Fruit fly (Drosophila melanogaster): ENCODE measurements around the gene Dus4.
A peak's percentile ranks its signal among the peaks of the same experiment; 100 is the strongest.

Dus4 gene

DNA sequence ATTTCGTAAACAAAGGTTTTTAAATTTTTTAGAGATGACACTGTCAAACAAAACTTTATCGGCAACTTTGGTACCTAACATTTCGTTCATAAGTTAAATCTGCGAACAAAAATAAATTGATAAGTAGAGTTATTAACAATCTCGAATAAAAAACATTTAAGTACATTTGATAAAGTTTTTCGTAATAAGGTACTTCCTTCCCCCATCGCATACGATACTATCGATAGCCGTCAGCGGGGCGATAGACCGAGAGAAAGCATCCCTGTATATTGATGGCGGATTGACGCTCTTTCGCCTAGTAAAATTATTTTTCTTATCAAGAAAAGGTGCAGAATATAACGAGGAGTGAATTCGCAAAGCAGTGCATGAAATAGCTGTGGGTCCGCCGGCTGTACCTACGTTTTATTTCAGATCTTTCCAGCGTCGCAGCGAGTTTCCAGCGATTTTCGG lies 18.0 kb upstream of the Dus4 start, which contains the start of the genes Ttc19 and Acn (continued):
- peak in 1 of 2 experiments; percentile 58 for TF ChIP-seq crp (GFP tag; optimal IDR thresholded peaks at IDR 0.05)
- TF ChIP-seq CG10462 (GFP tag; optimal IDR thresholded peaks at IDR 0.05): peak; percentile 80
- peak; percentile 82 for TF ChIP-seq CG18262 (tag; optimal IDR thresholded peaks at IDR 0.05)
- TF ChIP-seq CG13775 (GFP tag; optimal IDR thresholded peaks at IDR 0.05): peak; percentile 91
- TF ChIP-seq Aef1 (GFP tag; IDR thresholded peaks at IDR 0.05): peak; percentile 85
- TF ChIP-seq CG11560 (tag; IDR thresholded peaks at IDR 0.05): peak; percentile 52; the same call in 2 of the 3 replicates
- peak; percentile 82 for TF ChIP-seq CG8765 (GFP tag; IDR thresholded peaks at IDR 0.05)
- TF ChIP-seq CG14441 (GFP tag; IDR thresholded peaks at IDR 0.05): peak; percentile 82
- peak; percentile 76 for TF ChIP-seq da (GFP tag; optimal IDR thresholded peaks at IDR 0.05)
- TF ChIP-seq row (GFP tag; IDR thresholded peaks at IDR 0.05): peak; percentile 96
- peak; percentile 68 for TF ChIP-seq cato (GFP tag; optimal IDR thresholded peaks at IDR 0.05; ENCODE audit: borderline replicate concordance)
- TF ChIP-seq CG12744 (GFP tag; optimal IDR thresholded peaks at IDR 0.05): peak; percentile 77
- peak; percentile 59 for TF ChIP-seq CG17912 (GFP tag; optimal IDR thresholded peaks at IDR 0.05)
- peak; percentile 77 for TF ChIP-seq stc (GFP tag; IDR thresholded peaks at IDR 0.05)
- peak; percentile 77 for TF ChIP-seq nerfin-1 (tag; optimal IDR thresholded peaks at IDR 0.05)
- peak; percentile 83 for TF ChIP-seq CG18476 (GFP tag; optimal IDR thresholded peaks at IDR 0.05)
- peak; percentile 90 for TF ChIP-seq CG14710 (tag; optimal IDR thresholded peaks at IDR 0.05)
- peak; percentile 82 for TF ChIP-seq CG31224 (GFP tag; IDR thresholded peaks at IDR 0.05)
- peak; percentile 51 for TF ChIP-seq CG12299 (tag; optimal IDR thresholded peaks at IDR 0.05)
- TF ChIP-seq CTCF (GFP tag; optimal IDR thresholded peaks at IDR 0.05): peak; percentile 26
- TF ChIP-seq Bdp1 (GFP tag; optimal IDR thresholded peaks at IDR 0.05): peak; percentile 78
- peak; percentile 93 for TF ChIP-seq inv (GFP tag; IDR thresholded peaks at IDR 0.05; ENCODE audit: partially characterized antibody)
- TF ChIP-seq lilli (GFP tag; optimal IDR thresholded peaks at IDR 0.05): peak; percentile 93
- peak; percentile 83 for TF ChIP-seq her (GFP tag; optimal IDR thresholded peaks at IDR 0.05)
- peak; percentile 92 for TF ChIP-seq CG30403 (GFP tag; optimal IDR thresholded peaks at IDR 0.05)
- peak in 1 of 2 experiments; percentile 66 for TF ChIP-seq insv (GFP tag; optimal IDR thresholded peaks at IDR 0.05)
- no peak for TF ChIP-seq Dip2 (GFP tag; IDR thresholded peaks at IDR 0.05)
- TF ChIP-seq Sox102F (GFP tag; optimal IDR thresholded peaks at IDR 0.05): peak; percentile 86
- peak; percentile 54 for TF ChIP-seq CG3065 (GFP tag; optimal IDR thresholded peaks at IDR 0.05)
- peak; percentile 50 for TF ChIP-seq CG6254 (GFP tag; optimal IDR thresholded peaks at IDR 0.05)
- peak; percentile 65 for TF ChIP-seq CG11085 (GFP tag; IDR thresholded peaks at IDR 0.05)
- peak; percentile 42; the same call in 1 of the 2 replicates for TF ChIP-seq GATAe (GFP tag; conservative IDR thresholded peaks at IDR 0.05)
- TF ChIP-seq CG15479 (GFP tag; optimal IDR thresholded peaks at IDR 0.05): no peak
- no peak for TF ChIP-seq MTF-1 (GFP tag; optimal IDR thresholded peaks at IDR 0.05; ENCODE audit: borderline replicate concordance)
- peak; percentile 99 for TF ChIP-seq Ets65A (GFP tag)
- peak; percentile 87 for TF ChIP-seq CG32532 (GFP tag; IDR thresholded peaks at IDR 0.05)
- TF ChIP-seq Oaz (GFP tag; IDR thresholded peaks at IDR 0.05): peak; percentile 72
- peak; percentile 85 for TF ChIP-seq CG2678 (tag; optimal IDR thresholded peaks at IDR 0.05)
- peak; percentile 91 for TF ChIP-seq pum (GFP tag; optimal IDR thresholded peaks at IDR 0.05)
- TF ChIP-seq D19A (tag; optimal IDR thresholded peaks at IDR 0.05): no peak
- peak; percentile 58 for TF ChIP-seq CG1529 (GFP tag; optimal IDR thresholded peaks at IDR 0.05)
- peak; percentile 82 for TF ChIP-seq Atf6 (GFP tag; IDR thresholded peaks at IDR 0.05)
- no peak for TF ChIP-seq scrt (GFP tag; optimal IDR thresholded peaks at IDR 0.05)
- TF ChIP-seq HLH54F (GFP tag; optimal IDR thresholded peaks at IDR 0.05): peak; percentile 93
- peak; percentile 77 for TF ChIP-seq CG15269 (tag; optimal IDR thresholded peaks at IDR 0.05)
- peak; percentile 25 for TF ChIP-seq CG4707 (GFP tag; optimal IDR thresholded peaks at IDR 0.05)
- TF ChIP-seq CG7963 (GFP tag; IDR thresholded peaks at IDR 0.05; ENCODE audit: partially characterized antibody): peak; percentile 92
- peak; percentile 74 for TF ChIP-seq CG10959 (GFP tag; IDR thresholded peaks at IDR 0.05)
- peak; percentile 95 for TF ChIP-seq CG13287 (GFP tag; IDR thresholded peaks at IDR 0.05; ENCODE audit: partially characterized antibody)
- TF ChIP-seq ham (GFP tag; IDR thresholded peaks at IDR 0.05): peak; percentile 74; the same call in 1 of the 2 replicates
- TF ChIP-seq nom (GFP tag; optimal IDR thresholded peaks at IDR 0.05): peak; percentile 35

Measured in whole organism, embryonic.